Worm (Caenorhabditis elegans): ENCODE data around the gene cpn-2.

The cpn-2 gene

ce11 chrII:371549-371948 is 34.0 kb downstream of the cpn-2 start:
- no peak for TF ChIP-seq flt-1 (GFP tag; IDR thresholded peaks at IDR 0.05)
- no peak for TF ChIP-seq ceh-36 (tag; optimal IDR thresholded peaks at IDR 0.05)
- no peak for TF ChIP-seq scrt-1 (GFP tag; IDR thresholded peaks at IDR 0.05)
- TF ChIP-seq sea-1 (GFP tag; conservative IDR thresholded peaks at IDR 0.05): no peak
- no peak for TF ChIP-seq F13C5.2 (tag; optimal IDR thresholded peaks at IDR 0.05)
- TF ChIP-seq aly-1 (tag; optimal IDR thresholded peaks at IDR 0.05): no peak
- TF ChIP-seq ceh-13 (GFP tag; optimal IDR thresholded peaks at IDR 0.05): no peak
- no peak for TF ChIP-seq hmg-4 (GFP tag; optimal IDR thresholded peaks at IDR 0.05)
- TF ChIP-seq tbx-37 (GFP tag; conservative IDR thresholded peaks at IDR 0.05): no peak
- TF ChIP-seq ama-1 (optimal IDR thresholded peaks at IDR 0.05): no peak
- TF ChIP-seq B0310.2 (tag; optimal IDR thresholded peaks at IDR 0.05): no peak
- no peak for TF ChIP-seq hnd-1 (tag; optimal IDR thresholded peaks at IDR 0.05)
- no peak for TF ChIP-seq hmbx-1 (tag; optimal IDR thresholded peaks at IDR 0.05)
- no peak for TF ChIP-seq tra-4 (tag; optimal IDR thresholded peaks at IDR 0.05)
- no peak for TF ChIP-seq tbx-11 (GFP tag; IDR thresholded peaks at IDR 0.05)
- TF ChIP-seq pes-1 (GFP tag; IDR thresholded peaks at IDR 0.05): no peak
- no peak for TF ChIP-seq ets-7 (tag; optimal IDR thresholded peaks at IDR 0.05)

- TF ChIP-seq B0310.2 (tag; optimal IDR thresholded peaks at IDR 0.05) (no peak), flt-1 (GFP tag; IDR thresholded peaks at IDR 0.05) (no peak), ama-1 (optimal IDR thresholded peaks at IDR 0.05) (no peak), tbx-37 (GFP tag; conservative IDR thresholded peaks at IDR 0.05) (no peak), aly-1 (tag; optimal IDR thresholded peaks at IDR 0.05) (no peak), hmg-4 (GFP tag; optimal IDR thresholded peaks at IDR 0.05) (no peak), hnd-1 (tag; optimal IDR thresholded peaks at IDR 0.05) (no peak), F13C5.2 (tag; optimal IDR thresholded peaks at IDR 0.05) (no peak), ceh-36 (tag; optimal IDR thresholded peaks at IDR 0.05) (no peak), hmbx-1 (tag; optimal IDR thresholded peaks at IDR 0.05) (no peak), tra-4 (tag; optimal IDR thresholded peaks at IDR 0.05) (no peak), pes-1 (GFP tag; IDR thresholded peaks at IDR 0.05) (no peak), scrt-1 (GFP tag; IDR thresholded peaks at IDR 0.05) (no peak), tbx-11 (GFP tag; IDR thresholded peaks at IDR 0.05) (no peak)
Observed at ce11 chrII:372235-372634, 34.7 kb downstream of the cpn-2 start.

- no peak for TF ChIP-seq flt-1 (GFP tag; IDR thresholded peaks at IDR 0.05)
Observed at ce11 chrII:374950-375349, 37.4 kb downstream of the cpn-2 start, which contains the start of gene C03H5.4. C03H5.4 (plus strand) TSS chrII:375250.

- TF ChIP-seq sea-1 (GFP tag; conservative IDR thresholded peaks at IDR 0.05) (no peak), F13C5.2 (tag; optimal IDR thresholded peaks at IDR 0.05) (no peak), hmbx-1 (tag; optimal IDR thresholded peaks at IDR 0.05) (no peak), flt-1 (GFP tag; IDR thresholded peaks at IDR 0.05) (no peak), ama-1 (optimal IDR thresholded peaks at IDR 0.05) (no peak), ets-7 (tag; optimal IDR thresholded peaks at IDR 0.05) (no peak), ceh-36 (tag; optimal IDR thresholded peaks at IDR 0.05) (no peak)
Observed at ce11 chrII:378351-378750, 40.8 kb downstream of the cpn-2 start, which contains the start of gene C03H5.9. C03H5.9 (plus strand) TSS chrII:378651.

ce11 chrII:379935-380334 is 42.4 kb downstream of the cpn-2 start, which contains the start of gene C03H5.7:
C03H5.7 (plus strand) TSS chrII:380235.
- TF ChIP-seq ets-7 (tag; optimal IDR thresholded peaks at IDR 0.05): no peak
- no peak for TF ChIP-seq scrt-1 (GFP tag; IDR thresholded peaks at IDR 0.05)
- no peak for TF ChIP-seq hnd-1 (tag; optimal IDR thresholded peaks at IDR 0.05)
- no peak for TF ChIP-seq flt-1 (GFP tag; IDR thresholded peaks at IDR 0.05)
- TF ChIP-seq ceh-36 (tag; optimal IDR thresholded peaks at IDR 0.05): no peak
- no peak for TF ChIP-seq ama-1 (optimal IDR thresholded peaks at IDR 0.05)
- no peak for TF ChIP-seq aly-1 (tag; optimal IDR thresholded peaks at IDR 0.05)
- no peak for TF ChIP-seq sea-1 (GFP tag; conservative IDR thresholded peaks at IDR 0.05)
- TF ChIP-seq hmg-4 (GFP tag; optimal IDR thresholded peaks at IDR 0.05): no peak
- no peak for TF ChIP-seq pes-1 (GFP tag; IDR thresholded peaks at IDR 0.05)
- no peak for TF ChIP-seq tbx-11 (GFP tag; IDR thresholded peaks at IDR 0.05)
- TF ChIP-seq F13C5.2 (tag; optimal IDR thresholded peaks at IDR 0.05): no peak
- TF ChIP-seq B0310.2 (tag; optimal IDR thresholded peaks at IDR 0.05): no peak
- no peak for TF ChIP-seq ceh-13 (GFP tag; optimal IDR thresholded peaks at IDR 0.05)
- TF ChIP-seq tbx-37 (GFP tag; conservative IDR thresholded peaks at IDR 0.05): no peak
- TF ChIP-seq tra-4 (tag; optimal IDR thresholded peaks at IDR 0.05): no peak
- TF ChIP-seq hmbx-1 (tag; optimal IDR thresholded peaks at IDR 0.05): no peak

ce11 chrII:385258-385657 is 47.7 kb downstream of the cpn-2 start, which contains the start of gene C03H5.5:
C03H5.5 (minus strand) TSS chrII:385358.
- TF ChIP-seq hmbx-1 (tag; optimal IDR thresholded peaks at IDR 0.05): no peak
- no peak for TF ChIP-seq tra-4 (tag; optimal IDR thresholded peaks at IDR 0.05)
- no peak for TF ChIP-seq aly-1 (tag; optimal IDR thresholded peaks at IDR 0.05)
- no peak for TF ChIP-seq hnd-1 (tag; optimal IDR thresholded peaks at IDR 0.05)
- TF ChIP-seq scrt-1 (GFP tag; IDR thresholded peaks at IDR 0.05): no peak
- TF ChIP-seq B0310.2 (tag; optimal IDR thresholded peaks at IDR 0.05): no peak
- no peak for TF ChIP-seq pes-1 (GFP tag; IDR thresholded peaks at IDR 0.05)
- TF ChIP-seq F13C5.2 (tag; optimal IDR thresholded peaks at IDR 0.05): no peak
- TF ChIP-seq tbx-37 (GFP tag; conservative IDR thresholded peaks at IDR 0.05): no peak
- TF ChIP-seq hmg-4 (GFP tag; optimal IDR thresholded peaks at IDR 0.05): no peak
- no peak for TF ChIP-seq tbx-11 (GFP tag; IDR thresholded peaks at IDR 0.05)
- no peak for TF ChIP-seq ama-1 (optimal IDR thresholded peaks at IDR 0.05)

- TF ChIP-seq B0310.2 (tag; optimal IDR thresholded peaks at IDR 0.05): no peak
- TF ChIP-seq hmg-4 (GFP tag; optimal IDR thresholded peaks at IDR 0.05): no peak
- TF ChIP-seq ama-1 (optimal IDR thresholded peaks at IDR 0.05): no peak
- TF ChIP-seq ets-7 (tag; optimal IDR thresholded peaks at IDR 0.05): no peak
- TF ChIP-seq tbx-11 (GFP tag; IDR thresholded peaks at IDR 0.05): 0 out of 2 replicates have a peak, but pooled peaks have one; percentile 23
- TF ChIP-seq hmbx-1 (tag; optimal IDR thresholded peaks at IDR 0.05): peak; percentile 4
- no peak for TF ChIP-seq hnd-1 (tag; optimal IDR thresholded peaks at IDR 0.05)
- no peak for TF ChIP-seq flt-1 (GFP tag; IDR thresholded peaks at IDR 0.05)
- no peak for TF ChIP-seq scrt-1 (GFP tag; IDR thresholded peaks at IDR 0.05)
- TF ChIP-seq F13C5.2 (tag; optimal IDR thresholded peaks at IDR 0.05): peak; percentile 84
- no peak for TF ChIP-seq tbx-37 (GFP tag; conservative IDR thresholded peaks at IDR 0.05)
- no peak for TF ChIP-seq ceh-13 (GFP tag; optimal IDR thresholded peaks at IDR 0.05)
- no peak for TF ChIP-seq tra-4 (tag; optimal IDR thresholded peaks at IDR 0.05)
- no peak for TF ChIP-seq sea-1 (GFP tag; conservative IDR thresholded peaks at IDR 0.05)
- TF ChIP-seq aly-1 (tag; optimal IDR thresholded peaks at IDR 0.05): no peak
- no peak for TF ChIP-seq pes-1 (GFP tag; IDR thresholded peaks at IDR 0.05)
Observed at ce11 chrII:385957-386356, 48.4 kb downstream of the cpn-2 start, which contains the start of gene C03H5.3. C03H5.3 (plus strand) TSS chrII:386088.
